Fruit fly (Drosophila melanogaster) whole organism, pupa: ENCODE measurements around the gene CG14073.

Source experiments
- CG12605 ChIP-seq: fragments of 200-800 bp; sonication (Bioruptor generic); IDR thresholded peaks from 2 replicates; pipeline ENCODE4 v1.3.6; 2022; ENCODE audit warnings: missing biosample characterization, missing genetic modification characterization
- CG14655 ChIP-seq: fragments of 200-800 bp; sonication (Bioruptor generic); optimal IDR thresholded peaks from 3 replicates; lab custom pipeline; 2017; ENCODE audit warnings: mild to moderate bottlenecking, missing biosample characterization, missing genetic modification reagents, missing genetic modification characterization
- CG34367 ChIP-seq: fragments of 200-800 bp; sonication (Bioruptor generic); optimal IDR thresholded peaks from 2 replicates; lab custom pipeline; 2018; ENCODE audit warnings: missing biosample characterization, mild to moderate bottlenecking, missing genetic modification characterization
- CG4496 ChIP-seq: fragments of 200-800 bp; sonication (Bioruptor generic); IDR thresholded peaks from 3 replicates; pipeline ENCODE4 v1.3.6; 2022; ENCODE audit warnings: missing biosample characterization, missing genetic modification characterization
- CG8301 ChIP-seq: fragments of 200-800 bp; sonication (Bioruptor generic); optimal IDR thresholded peaks from 2 replicates; lab custom pipeline; 2018; ENCODE audit warnings: missing biosample characterization, mild to moderate bottlenecking, missing genetic modification characterization
- Snoo ChIP-seq: fragments of 200-800 bp; sonication (Bioruptor generic); optimal IDR thresholded peaks from 3 replicates; lab custom pipeline; 2017; ENCODE audit warnings: missing biosample characterization, mild to moderate bottlenecking, missing genetic modification characterization, inconsistent platforms

- TF ChIP-seq CG14655 (GFP tag; lab: Kevin White, UChicago) (no peak), CG12605 (no peak), CG34367 (tag; lab: Kevin White, UChicago) (no peak), CG8301 (tag; lab: Kevin White, UChicago) (no peak), CG4496 (GFP tag; lab: Robert Waterston, UW) (no peak), Snoo (tag; lab: Kevin White, UChicago) (no peak)
These were observed 1.6 kb upstream of the CG14073 start for dm6 chr3L:18822049-18822448.
